Worm (Caenorhabditis elegans): ENCODE data around the gene VC5.2.
A peak's percentile ranks its signal among the peaks of the same experiment; 100 is the strongest.

Gene VC5.2

DNA sequence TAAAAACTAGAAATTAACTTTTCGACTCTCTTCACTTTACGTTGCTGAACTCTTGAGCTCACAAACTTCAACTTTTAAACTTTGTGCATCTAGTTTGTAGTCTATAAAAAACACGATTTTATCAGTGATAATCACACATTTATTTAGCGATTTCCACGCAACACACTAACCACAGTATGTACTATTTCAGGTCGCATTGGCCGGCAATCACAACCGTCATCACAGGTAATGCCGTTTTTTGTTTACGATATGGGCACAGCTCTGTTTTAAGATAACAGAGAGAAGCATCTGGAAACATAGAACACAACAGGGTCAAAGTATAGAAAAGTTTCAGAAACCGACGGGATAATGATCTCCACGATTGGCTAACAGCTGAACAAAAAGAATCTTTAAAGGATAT, 9.6 kb upstream of the VC5.2 start:
- TF ChIP-seq sptf-1 (tag; optimal IDR thresholded peaks at IDR 0.05) (no peak), flh-1 (GFP tag; optimal IDR thresholded peaks at IDR 0.05) (no peak), ztf-11 (tag; optimal IDR thresholded peaks at IDR 0.05) (no peak), blmp-1 (tag; optimal IDR thresholded peaks at IDR 0.05) (no peak), drap-1 (GFP tag; optimal IDR thresholded peaks at IDR 0.05) (no peak), mep-1 (tag; optimal IDR thresholded peaks at IDR 0.05) (no peak), unc-39 (tag; optimal IDR thresholded peaks at IDR 0.05) (no peak), mls-2 (tag; optimal IDR thresholded peaks at IDR 0.05) (no peak), elt-3 (tag; optimal IDR thresholded peaks at IDR 0.05) (no peak), ceh-39 (tag; optimal IDR thresholded peaks at IDR 0.05) (no peak), hlh-1 (tag; optimal IDR thresholded peaks at IDR 0.05) (no peak), elt-1 (tag; optimal IDR thresholded peaks at IDR 0.05; ENCODE audit: borderline replicate concordance, insufficient read depth) (no peak)

DNA sequence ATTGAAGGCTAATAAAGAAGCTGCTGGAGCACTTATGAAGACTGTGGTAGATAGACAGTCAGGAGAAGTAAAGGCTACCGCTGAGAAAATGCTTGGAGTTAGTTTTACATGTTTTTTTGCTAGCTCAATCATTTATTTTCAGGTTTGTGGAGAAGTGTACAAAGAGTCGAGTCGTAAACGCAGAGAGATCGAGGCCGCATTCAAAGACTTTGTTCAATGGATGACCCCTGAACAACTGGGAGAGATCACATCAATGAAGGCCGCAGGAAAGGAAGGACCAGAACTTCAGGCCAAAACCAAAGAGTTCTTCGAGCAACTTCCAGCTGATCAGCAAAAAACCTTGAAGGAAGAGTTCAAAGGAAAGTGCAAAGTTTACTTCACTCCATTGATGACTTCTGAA, 7.0 kb upstream of the VC5.2 start:
- TF ChIP-seq mep-1 (tag; optimal IDR thresholded peaks at IDR 0.05) (no peak), cnd-1 (tag; optimal IDR thresholded peaks at IDR 0.05) (no peak), nhr-237 (tag; optimal IDR thresholded peaks at IDR 0.05) (no peak), mls-2 (tag; optimal IDR thresholded peaks at IDR 0.05) (no peak), ceh-83 (GFP tag; optimal IDR thresholded peaks at IDR 0.05) (no peak), ceh-43 (GFP tag; optimal IDR thresholded peaks at IDR 0.05) (no peak), lin-13 (tag; optimal IDR thresholded peaks at IDR 0.05) (no peak), ham-2 (GFP tag; optimal IDR thresholded peaks at IDR 0.05) (no peak), zip-8 (tag; optimal IDR thresholded peaks at IDR 0.05) (no peak), unc-120 (tag; optimal IDR thresholded peaks at IDR 0.05; ENCODE audit: poor library complexity, severe bottlenecking) (no peak), drap-1 (GFP tag; optimal IDR thresholded peaks at IDR 0.05) (no peak), lsy-2 (tag; optimal IDR thresholded peaks at IDR 0.05) (no peak)

DNA sequence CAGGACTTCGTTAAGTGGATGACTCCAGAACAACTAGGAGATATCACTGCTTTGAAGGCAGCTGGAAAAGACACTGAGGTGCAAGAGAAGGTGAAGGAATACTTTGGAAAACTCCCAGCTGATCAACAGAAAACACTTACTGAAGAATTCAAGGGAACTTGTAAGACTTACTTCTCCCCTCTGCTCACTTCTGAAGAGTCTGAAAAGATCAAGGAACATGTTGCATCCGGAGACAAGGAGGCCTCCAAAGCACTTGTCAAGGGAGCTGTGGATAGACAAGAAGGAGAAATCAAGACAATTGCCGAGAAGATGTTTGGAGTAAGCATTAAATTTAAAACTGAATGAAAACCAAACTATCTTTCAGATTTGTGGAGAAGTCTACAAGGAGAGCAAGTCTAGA, 6.4 kb upstream of the VC5.2 start:
- no peak for TF ChIP-seq unc-39 (tag; optimal IDR thresholded peaks at IDR 0.05)
- no peak for TF ChIP-seq bed-3 (GFP tag; optimal IDR thresholded peaks at IDR 0.05)
- TF ChIP-seq sptf-1 (tag; optimal IDR thresholded peaks at IDR 0.05), result no peak
- TF ChIP-seq nhr-76 (tag; optimal IDR thresholded peaks at IDR 0.05), result no peak
- TF ChIP-seq tbx-8 (GFP tag; optimal IDR thresholded peaks at IDR 0.05), result no peak
- no peak for TF ChIP-seq elt-1 (tag; optimal IDR thresholded peaks at IDR 0.05; ENCODE audit: borderline replicate concordance, insufficient read depth)
- TF ChIP-seq cnd-1 (tag; optimal IDR thresholded peaks at IDR 0.05), result no peak

DNA sequence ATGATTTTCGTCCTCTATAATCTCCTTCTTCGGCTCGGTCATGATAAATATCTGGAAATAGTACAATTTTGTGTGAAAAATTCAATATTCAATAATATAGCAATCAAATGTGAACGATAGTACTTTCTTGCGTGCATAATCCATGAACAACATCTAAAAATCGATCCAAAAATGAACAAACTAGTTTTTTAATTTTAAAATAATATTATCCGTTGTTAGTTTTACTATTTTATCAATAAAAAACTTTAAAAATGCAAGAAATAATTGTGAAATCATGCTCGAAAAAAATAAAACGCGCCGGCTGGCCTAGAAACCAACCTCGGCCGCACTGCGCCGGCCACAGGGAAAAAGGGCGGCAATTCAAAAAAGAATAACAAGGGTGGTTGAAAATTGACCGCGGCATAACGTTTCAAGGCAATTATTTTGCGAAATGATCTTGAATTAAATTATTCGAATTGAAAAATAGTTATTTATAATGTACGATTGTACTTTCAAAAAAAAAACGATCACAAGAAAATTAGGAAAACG, 1.1 kb upstream of the VC5.2 start, which contains the start of gene mys-1:
Gene mys-1, minus strand, starts transcription at position 51 of the 528 bp plus-strand sequence.
- peak; percentile 22 for TF ChIP-seq sptf-1 (tag; optimal IDR thresholded peaks at IDR 0.05)
- no peak for TF ChIP-seq drap-1 (GFP tag; optimal IDR thresholded peaks at IDR 0.05)
- TF ChIP-seq lsy-2 (tag; optimal IDR thresholded peaks at IDR 0.05), result peak; percentile 51
- no peak for TF ChIP-seq elt-1 (tag; optimal IDR thresholded peaks at IDR 0.05; ENCODE audit: borderline replicate concordance, insufficient read depth)
- peak; percentile 2 for TF ChIP-seq lin-13 (tag; optimal IDR thresholded peaks at IDR 0.05)

DNA sequence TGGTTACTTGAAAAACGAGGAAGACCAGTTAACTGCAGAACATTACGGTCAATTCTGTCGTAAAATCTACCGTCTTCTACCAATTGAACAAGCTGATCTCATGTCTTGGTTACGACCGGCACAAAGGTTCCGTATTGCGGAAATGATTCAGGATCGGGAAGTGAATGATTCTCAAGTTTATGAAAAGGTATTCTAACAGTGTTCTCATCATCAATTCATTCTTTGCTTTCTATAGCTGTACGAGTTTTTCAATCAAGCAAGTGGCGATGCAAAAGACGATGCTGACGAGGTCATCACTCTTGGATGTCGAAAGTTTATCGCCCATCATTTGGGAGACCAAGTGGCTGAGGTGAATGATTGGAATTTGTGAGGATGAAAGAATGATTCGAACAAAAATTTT, 1.6 kb downstream of the VC5.2 start:
- TF ChIP-seq nhr-76 (tag; optimal IDR thresholded peaks at IDR 0.05) (no peak), hlh-1 (tag; optimal IDR thresholded peaks at IDR 0.05) (no peak), ham-2 (GFP tag; optimal IDR thresholded peaks at IDR 0.05) (no peak), lsy-2 (tag; optimal IDR thresholded peaks at IDR 0.05) (no peak)

DNA sequence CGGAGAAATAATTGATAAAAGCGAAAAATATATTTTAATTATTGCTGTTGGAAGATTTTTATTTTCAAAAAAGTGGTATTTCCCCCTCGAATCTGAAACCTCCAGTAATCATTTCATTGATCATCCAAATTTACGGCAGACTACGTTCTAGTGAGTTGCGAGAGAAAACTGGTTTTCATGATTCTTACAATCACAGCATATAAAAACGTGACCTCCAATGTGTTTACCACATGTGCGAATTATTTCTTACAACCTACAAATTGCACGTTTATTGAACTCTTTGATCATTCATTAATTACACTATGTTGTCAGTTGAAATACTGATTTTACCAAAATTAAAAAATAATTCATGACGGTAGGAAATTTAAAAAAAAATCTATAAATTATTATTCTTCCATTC, 3.5 kb downstream of the VC5.2 start:
- no peak for TF ChIP-seq elt-1 (tag; optimal IDR thresholded peaks at IDR 0.05; ENCODE audit: borderline replicate concordance, insufficient read depth)
- TF ChIP-seq mep-1 (tag; optimal IDR thresholded peaks at IDR 0.05), result no peak
- TF ChIP-seq ceh-83 (GFP tag; optimal IDR thresholded peaks at IDR 0.05), result no peak
- TF ChIP-seq tbx-8 (GFP tag; optimal IDR thresholded peaks at IDR 0.05), result no peak
- no peak for TF ChIP-seq ceh-39 (tag; optimal IDR thresholded peaks at IDR 0.05)
- TF ChIP-seq mab-5 (tag; optimal IDR thresholded peaks at IDR 0.05), result no peak
- no peak for TF ChIP-seq flh-1 (GFP tag; optimal IDR thresholded peaks at IDR 0.05)
- no peak for TF ChIP-seq cnd-1 (tag; optimal IDR thresholded peaks at IDR 0.05)
- TF ChIP-seq mls-2 (tag; optimal IDR thresholded peaks at IDR 0.05), result no peak
- no peak for TF ChIP-seq nhr-12 (tag; optimal IDR thresholded peaks at IDR 0.05)

DNA sequence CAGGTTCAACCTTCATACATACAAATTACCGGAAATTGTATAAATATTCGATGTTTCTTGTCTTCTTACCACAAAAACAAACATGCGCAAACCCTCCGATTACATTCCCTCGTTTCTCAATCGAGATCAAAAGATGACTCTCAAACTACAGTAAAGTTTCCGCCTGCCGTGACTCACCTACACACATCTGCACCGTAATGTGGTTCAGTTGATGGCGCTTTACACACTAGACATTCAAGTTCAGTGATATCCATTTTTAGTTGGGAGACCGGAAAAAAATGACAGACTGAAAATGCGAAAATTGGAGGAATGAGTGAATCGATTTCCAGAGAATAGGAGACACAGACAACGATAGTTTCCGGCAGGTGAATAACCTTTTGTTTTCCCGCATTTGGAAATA, 5.5 kb downstream of the VC5.2 start, which contains the start of gene nhr-286:
Gene nhr-286, minus strand, starts transcription at position 324 of the 400 bp plus-strand sequence.
- TF ChIP-seq M03D4.4 (tag; optimal IDR thresholded peaks at IDR 0.05), result no peak
- no peak for TF ChIP-seq ceh-39 (tag; optimal IDR thresholded peaks at IDR 0.05)
- TF ChIP-seq nhr-12 (tag; optimal IDR thresholded peaks at IDR 0.05), result no peak
- no peak for TF ChIP-seq ceh-83 (GFP tag; optimal IDR thresholded peaks at IDR 0.05)
- no peak for TF ChIP-seq blmp-1 (tag; optimal IDR thresholded peaks at IDR 0.05)
- TF ChIP-seq mep-1 (tag; optimal IDR thresholded peaks at IDR 0.05), result no peak
- no peak for TF ChIP-seq mab-5 (tag; optimal IDR thresholded peaks at IDR 0.05)
- TF ChIP-seq sptf-1 (tag; optimal IDR thresholded peaks at IDR 0.05), result no peak
- no peak for TF ChIP-seq lin-13 (tag; optimal IDR thresholded peaks at IDR 0.05)
- no peak for TF ChIP-seq nhr-28 (tag; optimal IDR thresholded peaks at IDR 0.05)
- TF ChIP-seq elt-1 (tag; optimal IDR thresholded peaks at IDR 0.05; ENCODE audit: borderline replicate concordance, insufficient read depth), result no peak
- TF ChIP-seq elt-3 (tag; optimal IDR thresholded peaks at IDR 0.05), result no peak
- TF ChIP-seq lsy-2 (tag; optimal IDR thresholded peaks at IDR 0.05), result no peak
- TF ChIP-seq nhr-76 (tag; optimal IDR thresholded peaks at IDR 0.05), result no peak
- no peak for TF ChIP-seq bed-3 (GFP tag; optimal IDR thresholded peaks at IDR 0.05)
- no peak for TF ChIP-seq zip-8 (tag; optimal IDR thresholded peaks at IDR 0.05)
- TF ChIP-seq unc-39 (tag; optimal IDR thresholded peaks at IDR 0.05), result no peak
- TF ChIP-seq ces-1 (GFP tag; optimal IDR thresholded peaks at IDR 0.05), result no peak
- no peak for TF ChIP-seq nhr-2 (tag; optimal IDR thresholded peaks at IDR 0.05)
